Fruit fly (Drosophila melanogaster): Measurements from ENCODE around the gene Pdp.

The Pdp gene

DNA sequence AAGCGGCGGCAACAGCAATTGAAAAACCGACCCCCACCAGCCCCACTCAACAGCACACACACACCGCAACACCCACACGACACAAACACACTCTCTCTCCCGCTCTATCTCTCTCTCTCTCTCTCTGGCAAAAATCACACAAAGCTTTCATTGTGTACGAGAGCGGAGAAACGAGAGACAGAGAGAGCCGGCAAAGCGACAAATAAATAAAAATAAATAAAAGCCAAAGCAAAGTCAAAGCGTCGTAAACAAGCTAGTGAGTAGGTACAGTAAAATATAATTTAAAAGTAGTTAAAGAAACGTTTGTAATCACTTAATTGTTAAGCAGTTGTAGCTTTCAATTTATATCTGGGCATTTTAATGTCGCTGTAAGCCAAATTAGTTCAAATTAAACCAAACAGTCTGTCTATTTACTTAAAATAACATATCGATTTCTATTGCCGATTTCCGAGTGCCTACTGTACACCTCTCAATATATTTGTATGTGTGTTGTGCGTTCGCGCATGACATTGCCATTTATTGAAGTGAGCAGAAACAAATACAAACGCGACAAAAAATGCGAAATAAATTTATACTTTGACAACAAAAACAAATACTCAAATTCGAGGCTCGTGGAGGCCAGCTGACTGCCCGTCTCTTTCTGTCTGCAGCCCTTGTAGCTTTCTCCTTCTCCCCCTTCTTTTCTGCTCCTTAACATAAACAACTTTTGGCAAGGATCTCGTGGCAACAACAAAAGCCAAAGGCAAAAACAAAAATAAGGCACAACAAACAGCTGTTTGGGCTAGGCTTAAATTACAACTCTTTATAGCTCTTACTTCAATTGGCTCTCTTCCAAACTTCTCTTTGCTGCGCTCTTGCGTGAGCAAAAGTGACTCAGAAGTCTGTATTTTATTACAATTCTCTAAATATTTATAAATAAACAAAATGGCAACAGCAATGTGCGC, 37.5 kb downstream of the Pdp start:
- TF ChIP-seq toy (GFP tag; IDR thresholded peaks at IDR 0.05): peak; percentile 52; the same call in 1 of the 2 replicates
- peak; percentile 62 for TF ChIP-seq crol (GFP tag; IDR thresholded peaks at IDR 0.05)
- TF ChIP-seq CG15269 (tag; optimal IDR thresholded peaks at IDR 0.05): peak; percentile 96
- peak; percentile 55; the same call in 1 of the 2 replicates for TF ChIP-seq sim (GFP tag; IDR thresholded peaks at IDR 0.05)
- TF ChIP-seq CG7357 (GFP tag; IDR thresholded peaks at IDR 0.05): peak; percentile 83
- peak; percentile 56 for TF ChIP-seq jing (GFP tag; optimal IDR thresholded peaks at IDR 0.05)
- TF ChIP-seq sc (optimal IDR thresholded peaks at IDR 0.05): no peak
- peak; percentile 23 for TF ChIP-seq sc (GFP tag; optimal IDR thresholded peaks at IDR 0.05)
- peak; percentile 73 for TF ChIP-seq CG43689 (GFP tag; IDR thresholded peaks at IDR 0.05)
- TF ChIP-seq CG8290 (GFP tag; optimal IDR thresholded peaks at IDR 0.05): no peak
- peak in 1 of 2 experiments; percentile 91 for TF ChIP-seq CG8290 (tag; optimal IDR thresholded peaks at IDR 0.05)
- peak; percentile 47 for TF ChIP-seq CG14965 (GFP tag; optimal IDR thresholded peaks at IDR 0.05; ENCODE audit: borderline replicate concordance)
- peak; percentile 79 for TF ChIP-seq onecut (GFP tag; IDR thresholded peaks at IDR 0.05)
- TF ChIP-seq bigmax (GFP tag; optimal IDR thresholded peaks at IDR 0.05): peak; percentile 8
- TF ChIP-seq jumu (GFP tag; optimal IDR thresholded peaks at IDR 0.05): peak; percentile 73
- TF ChIP-seq ems (GFP tag; optimal IDR thresholded peaks at IDR 0.05): peak; percentile 83
- peak; percentile 81 to 93 for TF ChIP-seq Hr51 (GFP tag; optimal IDR thresholded peaks at IDR 0.05)
- no peak for TF ChIP-seq knrl (GFP tag; IDR thresholded peaks at IDR 0.05; ENCODE audit: partially characterized antibody)
- TF ChIP-seq CG7372 (GFP tag; IDR thresholded peaks at IDR 0.05): peak; percentile 94
- peak; percentile 29 for TF ChIP-seq CG6254 (GFP tag; optimal IDR thresholded peaks at IDR 0.05)
- TF ChIP-seq NK7.1 (GFP tag; optimal IDR thresholded peaks at IDR 0.05): peak; percentile 72
- TF ChIP-seq CG2678 (tag; optimal IDR thresholded peaks at IDR 0.05): peak; percentile 96
- peak; percentile 95 for TF ChIP-seq rib (GFP tag; IDR thresholded peaks at IDR 0.05)
- no peak for TF ChIP-seq CG17802 (tag; optimal IDR thresholded peaks at IDR 0.05)
- peak; percentile 34 for TF ChIP-seq YL-1 (GFP tag; optimal IDR thresholded peaks at IDR 0.05)
- peak; percentile 88 for TF ChIP-seq CG12391 (tag; optimal IDR thresholded peaks at IDR 0.05)
- peak; percentile 76 to 88 for TF ChIP-seq bsh (GFP tag; optimal IDR thresholded peaks at IDR 0.05)
- peak; percentile 92 for TF ChIP-seq Ptx1 (GFP tag; IDR thresholded peaks at IDR 0.05)
- TF ChIP-seq Scr (GFP tag; IDR thresholded peaks at IDR 0.05; ENCODE audit: partially characterized antibody): no peak
- TF ChIP-seq tna (GFP tag; IDR thresholded peaks at IDR 0.05; ENCODE audit: partially characterized antibody): no peak
- TF ChIP-seq CG8924 (tag; optimal IDR thresholded peaks at IDR 0.05): peak; percentile 94
- peak; percentile 39 for TF ChIP-seq ro (GFP tag; IDR thresholded peaks at IDR 0.05)
- peak; percentile 71 for TF ChIP-seq Blimp-1 (GFP tag; optimal IDR thresholded peaks at IDR 0.05)
- TF ChIP-seq BEAF-32 (GFP tag; optimal IDR thresholded peaks at IDR 0.05): peak; percentile 4
- TF ChIP-seq CG13894 (tag; optimal IDR thresholded peaks at IDR 0.05): peak; percentile 96
- TF ChIP-seq CG4854 (GFP tag; optimal IDR thresholded peaks at IDR 0.05): peak; percentile 80
- peak; percentile 41 for TF ChIP-seq kni (GFP tag; optimal IDR thresholded peaks at IDR 0.05)
- TF ChIP-seq az2 (GFP tag; optimal IDR thresholded peaks at IDR 0.05): peak; percentile 81
- TF ChIP-seq NC2β (GFP tag; optimal IDR thresholded peaks at IDR 0.05): peak; percentile 50
- peak; percentile 96 for TF ChIP-seq CG13296 (GFP tag; optimal IDR thresholded peaks at IDR 0.05)
- TF ChIP-seq E2f1 (GFP tag; IDR thresholded peaks at IDR 0.05): peak; percentile 86
- no peak for TF ChIP-seq Sry-β (GFP tag; optimal IDR thresholded peaks at IDR 0.05)
- peak; percentile 74 for TF ChIP-seq ewg (GFP tag; optimal IDR thresholded peaks at IDR 0.05)
- TF ChIP-seq sisA (GFP tag; IDR thresholded peaks at IDR 0.05): peak; percentile 89
- TF ChIP-seq CG2199 (GFP tag; IDR thresholded peaks at IDR 0.05): no peak
- peak; percentile 74 for TF ChIP-seq phol (tag; optimal IDR thresholded peaks at IDR 0.05)
- TF ChIP-seq ssp (GFP tag; IDR thresholded peaks at IDR 0.05): peak; percentile 64
- TF ChIP-seq CG10565 (GFP tag; optimal IDR thresholded peaks at IDR 0.05): no peak
